Worm (Caenorhabditis elegans) whole organism, L4 larva: ENCODE measurements around the gene scl-14.

Experiments used
- aly-2 ChIP-seq: sonication (generic microtip); optimal IDR thresholded peaks from 2 replicates; lab custom pipeline; 2018; ENCODE audit warnings: missing biosample characterization, missing genetic modification characterization
- ama-1 ChIP-seq: fragments of 150-350 bp; optimal IDR thresholded peaks from 2 replicates; lab custom pipeline; 2014; ENCODE audit warnings: inconsistent platforms, mixed read lengths
- fos-1 ChIP-seq: fragments of 150-350 bp; optimal IDR thresholded peaks from 2 replicates; lab custom pipeline; 2014; ENCODE audit warnings: missing biosample characterization, missing genetic modification characterization
- hlh-11 ChIP-seq: fragments of 200-800 bp; sonication (Bioruptor generic); optimal IDR thresholded peaks from 2 replicates; lab custom pipeline; 2018; ENCODE audit warnings: mild to moderate bottlenecking, missing genetic modification characterization, missing compliant biosample characterization
- jun-1 ChIP-seq: fragments of 150-350 bp; optimal IDR thresholded peaks from 2 replicates; lab custom pipeline; 2014; ENCODE audit warnings: missing biosample characterization, missing genetic modification reagents, missing genetic modification characterization
- mep-1 ChIP-seq: fragments of 150-350 bp; sonication (generic microtip); optimal IDR thresholded peaks from 3 replicates; lab custom pipeline; 2014; ENCODE audit warnings: missing biosample characterization, missing genetic modification characterization
- nhr-237 ChIP-seq: sonication (generic microtip); optimal IDR thresholded peaks from 2 replicates; lab custom pipeline; 2017; ENCODE audit warnings: missing biosample characterization, missing genetic modification characterization
- rbr-2 ChIP-seq: sonication (generic microtip); optimal IDR thresholded peaks from 2 replicates; lab custom pipeline; 2016; ENCODE audit warnings: missing genotype, missing genetic modification characterization, missing compliant biosample characterization
- set-16 ChIP-seq: fragments of 200-800 bp; sonication (Bioruptor generic); IDR thresholded peaks from 2 replicates; pipeline ENCODE4 v1.3.6; 2022; ENCODE audit warnings: missing genetic modification reagents, missing genetic modification characterization, missing compliant biosample characterization

DNA sequence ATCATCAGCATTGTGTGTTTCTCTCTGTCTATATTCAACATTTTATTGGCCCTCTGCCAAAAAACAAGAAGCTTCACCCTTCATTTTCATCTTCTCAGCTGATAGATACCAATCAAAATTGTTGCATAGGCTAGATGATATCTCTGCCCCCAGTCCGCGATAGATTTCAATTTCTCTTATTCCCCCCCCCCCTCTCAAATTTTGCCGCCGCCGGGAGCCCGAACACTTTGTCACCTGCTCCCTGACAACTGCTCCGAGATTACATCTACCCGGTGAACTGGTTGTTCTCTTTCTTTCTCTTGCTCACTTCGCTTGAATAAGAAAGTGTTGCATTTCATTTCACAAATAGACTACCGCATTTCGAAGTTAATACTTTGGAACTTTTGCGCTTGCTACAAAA, 39.3 kb upstream of the scl-14 start:
- no peak for TF ChIP-seq ama-1 (lab: Kevin White, UChicago)
- TF ChIP-seq hlh-11 (tag; lab: Kevin White, UChicago), result peak; percentile 2
- no peak for TF ChIP-seq aly-2 (tag; lab: Kevin White, UChicago)
- TF ChIP-seq jun-1, result no peak
- no peak for TF ChIP-seq rbr-2 (tag; lab: Kevin White, UChicago)
- TF ChIP-seq fos-1 (tag; lab: Kevin White, UChicago), result no peak
- TF ChIP-seq nhr-237 (tag; lab: Kevin White, UChicago), result no peak
- no peak for TF ChIP-seq set-16 (GFP tag; lab: Robert Waterston, UW)
- TF ChIP-seq mep-1 (tag; lab: Kevin White, UChicago), result no peak
